Worm (Caenorhabditis elegans): Measurements from ENCODE around the gene C16D9.3.

DNA sequence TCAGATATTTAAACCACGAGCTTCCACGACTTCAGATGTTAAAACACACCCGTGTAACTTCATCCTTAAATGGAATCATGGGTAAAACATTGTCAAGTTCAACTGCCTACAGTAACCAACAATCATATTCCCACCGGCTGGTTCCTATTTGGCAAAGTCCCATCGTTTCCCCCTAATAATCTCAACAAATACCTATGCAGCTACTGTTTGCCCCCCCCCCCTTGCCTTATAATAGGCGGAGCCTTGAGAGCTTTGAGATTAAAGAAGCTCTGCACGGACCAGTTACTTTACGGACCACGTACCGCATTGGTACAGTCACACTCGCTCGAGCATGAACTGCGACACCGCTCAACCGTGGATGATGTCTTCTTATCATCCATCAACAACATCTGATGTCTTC lies 15.2 kb downstream of the C16D9.3 start, which contains the start of gene pax-1:
- TF ChIP-seq med-1 (GFP tag; optimal IDR thresholded peaks at IDR 0.05; ENCODE audit: insufficient read depth) (no peak), ztf-29 (GFP tag; IDR thresholded peaks at IDR 0.05) (no peak), T22C8.4 (GFP tag; IDR thresholded peaks at IDR 0.05) (no peak), flt-1 (GFP tag; IDR thresholded peaks at IDR 0.05) (no peak)
